Fruit fly (Drosophila melanogaster) whole organism, wandering third instar larva: Measurements from ENCODE around the gene nesd.

Source experiments
- Abd-B ChIP-seq: fragments of >200 bp; optimal IDR thresholded peaks from 2 replicates; lab custom pipeline; 2017; ENCODE audit warnings: missing biosample characterization, missing genetic modification characterization
- CG32264 ChIP-seq: fragments of 200-800 bp; sonication (Bioruptor generic); optimal IDR thresholded peaks from 2 replicates; lab custom pipeline; 2016; ENCODE audit warnings: missing biosample characterization, missing genetic modification characterization
- CG9705 ChIP-seq: fragments of 200-800 bp; sonication (Bioruptor generic); optimal IDR thresholded peaks from 2 replicates; lab custom pipeline; 2018; ENCODE audit warnings: missing biosample characterization, mild to moderate bottlenecking, missing genetic modification characterization
- CrebA ChIP-seq: fragments of 200-800 bp; sonication (Bioruptor generic); optimal IDR thresholded peaks from 2 replicates; lab custom pipeline; 2016; ENCODE audit warnings: missing biosample characterization, mild to moderate bottlenecking, missing genetic modification characterization, borderline replicate concordance
- HLH106 ChIP-seq: fragments of 200-800 bp; optimal IDR thresholded peaks from 3 replicates; lab custom pipeline; 2019; ENCODE audit warnings: missing biosample characterization, mild to moderate bottlenecking, missing genetic modification characterization, moderate library complexity
- Hr83 ChIP-seq: fragments of 200-300 bp; sonication (Bioruptor generic); optimal IDR thresholded peaks from 2 replicates; lab custom pipeline; 2016; ENCODE audit warnings: missing biosample characterization, mild to moderate bottlenecking, missing genetic modification characterization, moderate library complexity; ENCODE audit not compliant: poor library complexity, severe bottlenecking
- Mio ChIP-seq: sonication (Bioruptor generic); optimal IDR thresholded peaks from 2 replicates; lab custom pipeline; 2016; ENCODE audit warnings: missing biosample characterization, missing genetic modification characterization
- Myc ChIP-seq: fragments of >200 bp; optimal IDR thresholded peaks from 2 replicates; lab custom pipeline; 2017
- OdsH ChIP-seq: fragments of 200-800 bp; sonication (Bioruptor generic); optimal IDR thresholded peaks from 2 replicates; lab custom pipeline; 2016; ENCODE audit warnings: missing biosample characterization, mild to moderate bottlenecking, missing genetic modification characterization
- Rel ChIP-seq, 2 experiments: fragments of 200-800 bp; sonication (Bioruptor generic) in 1 of 2; optimal IDR thresholded peaks; 2 replicates in 1 of 2; 3 replicates in 1 of 2; lab custom pipeline; 2016 to 2019; ENCODE audit warnings: mild to moderate bottlenecking in 2 of 2, missing biosample characterization in 2 of 2, missing genetic modification characterization in 2 of 2, moderate library complexity in 1 of 2
- Sp1 ChIP-seq: fragments of 200-800 bp; sonication (Bioruptor generic); optimal IDR thresholded peaks from 3 replicates; lab custom pipeline; 2019; ENCODE audit warnings: missing biosample characterization, mild to moderate bottlenecking, missing genetic modification characterization, moderate library complexity
- br ChIP-seq: fragments of 200-800 bp; sonication (Bioruptor generic); optimal IDR thresholded peaks from 2 replicates; lab custom pipeline; 2016; ENCODE audit warnings: missing biosample characterization, missing genetic modification characterization
- dl ChIP-seq, 2 experiments: fragments of 175-275, 200-275 bp in 1 of 2; fragments of 200-275 bp in 1 of 2; sonication (Bioruptor generic); optimal IDR thresholded peaks; lab custom pipeline; 2018; ENCODE audit warnings: mild to moderate bottlenecking in 2 of 2, missing biosample characterization in 2 of 2, missing genetic modification characterization in 2 of 2, moderate library complexity in 2 of 2; ENCODE audit not compliant: partially characterized antibody in 2 of 2, insufficient read depth in 1 of 2
- dsf ChIP-seq: sonication (Bioruptor generic); optimal IDR thresholded peaks from 2 replicates; lab custom pipeline; 2016; ENCODE audit warnings: missing biosample characterization, missing genetic modification characterization, borderline replicate concordance
- foxo ChIP-seq, 2 experiments: fragments of 200-800 bp; sonication (Bioruptor generic); optimal IDR thresholded peaks; 2 replicates in 1 of 2; 3 replicates in 1 of 2; lab custom pipeline; 2016 to 2017; ENCODE audit warnings: missing biosample characterization in 2 of 2, missing genetic modification characterization in 2 of 2
- fru ChIP-seq: fragments of 200-800 bp; sonication (Bioruptor generic); optimal IDR thresholded peaks from 3 replicates; lab custom pipeline; 2016; ENCODE audit warnings: missing biosample characterization, mild to moderate bottlenecking, missing genetic modification characterization
- h ChIP-seq: fragments of 200-800 bp; sonication (Bioruptor generic); optimal IDR thresholded peaks from 3 replicates; lab custom pipeline; 2016; ENCODE audit warnings: missing biosample characterization, mild to moderate bottlenecking, missing genetic modification characterization
- jim ChIP-seq: fragments of 175-275, 200-325 bp; sonication (Bioruptor generic); optimal IDR thresholded peaks from 2 replicates; lab custom pipeline; 2016; ENCODE audit warnings: missing biosample characterization, mild to moderate bottlenecking, missing genetic modification characterization
- pan ChIP-seq: fragments of >200 bp; optimal IDR thresholded peaks from 2 replicates; lab custom pipeline; 2017
- psq ChIP-seq: fragments of 200-800 bp; sonication (Bioruptor generic); optimal IDR thresholded peaks from 3 replicates; lab custom pipeline; 2017; ENCODE audit warnings: missing biosample characterization, mild to moderate bottlenecking, missing genetic modification characterization, moderate library complexity
- rgr ChIP-seq: fragments of 200-800 bp; sonication (Bioruptor generic); optimal IDR thresholded peaks from 3 replicates; lab custom pipeline; 2016; ENCODE audit warnings: missing biosample characterization, mild to moderate bottlenecking, missing genetic modification characterization
- sage ChIP-seq: fragments of 200-800 bp; sonication (Bioruptor generic); optimal IDR thresholded peaks from 2 replicates; lab custom pipeline; 2016; ENCODE audit warnings: missing biosample characterization, mild to moderate bottlenecking, missing genetic modification characterization
- tai ChIP-seq: sonication (Bioruptor generic); optimal IDR thresholded peaks from 2 replicates; lab custom pipeline; 2016; ENCODE audit warnings: missing biosample characterization, missing genetic modification characterization
- usp ChIP-seq: fragments of >200 bp; optimal IDR thresholded peaks from 2 replicates; lab custom pipeline; 2017; ENCODE audit warnings: missing biosample characterization, missing genetic modification characterization
- woc ChIP-seq: sonication (Bioruptor generic); optimal IDR thresholded peaks from 2 replicates; lab custom pipeline; 2016; ENCODE audit warnings: missing biosample characterization, mild to moderate bottlenecking, missing genetic modification characterization

Gene nesd

DNA sequence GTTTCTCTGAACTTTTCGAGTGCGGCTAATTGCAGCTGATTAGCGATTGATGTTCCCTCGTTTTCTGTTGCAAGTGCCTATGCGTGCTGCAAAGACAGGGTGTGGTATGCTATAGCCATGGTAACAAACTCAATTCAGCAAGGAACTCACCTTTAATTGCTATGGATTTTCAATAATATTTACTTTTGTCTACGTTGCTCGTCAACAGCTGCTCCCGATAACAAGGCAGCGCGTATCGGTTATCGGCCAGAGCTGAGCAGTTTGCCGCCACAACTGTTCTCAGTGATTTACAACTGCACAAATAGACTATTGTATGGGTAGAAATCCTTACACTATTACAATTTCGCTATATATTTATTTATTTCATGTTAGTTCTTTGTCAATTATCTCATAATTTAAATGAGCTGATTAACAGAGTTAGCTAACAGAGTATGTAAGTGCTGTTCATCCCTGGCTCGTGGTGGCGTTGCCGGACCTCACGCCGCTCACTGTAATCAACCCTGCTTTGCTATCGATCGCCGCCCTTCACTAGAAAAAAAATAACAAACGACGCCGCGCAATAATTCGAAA is 18.5 kb upstream of the nesd start, which contains the start of the genes pr and neb (continued):
- TF ChIP-seq foxo (GFP tag; optimal IDR thresholded peaks at IDR 0.05; lab: Kevin White, UChicago) (peak in 1 of 2 experiments; percentile 68), rgr (GFP tag; lab: Kevin White, UChicago) (peak; percentile 54), dl (GFP tag; optimal IDR thresholded peaks at IDR 0.05; lab: Kevin White, UChicago; ENCODE audit: insufficient read depth in 1 of 2, partially characterized antibody in 2 of 2) (no peak), sage (GFP tag; lab: Kevin White, UChicago) (peak; percentile 58), tai (no peak), pan (lab: Kevin White, UChicago) (no peak), Abd-B (GFP tag; lab: Kevin White, UChicago) (no peak), CG32264 (peak; percentile 30), dsf (GFP tag; lab: Kevin White, UChicago) (no peak), CG9705 (GFP tag; lab: Kevin White, UChicago) (no peak), usp (no peak), Sp1 (GFP tag; lab: Kevin White, UChicago) (peak; percentile 71)

dm6 chr2L:20077423-20078401 is 16.1 kb upstream of the nesd start:
- TF ChIP-seq HLH106 (tag; lab: Kevin White, UChicago), result no peak
- peak; percentile 28 for TF ChIP-seq h (GFP tag; lab: Kevin White, UChicago)
- TF ChIP-seq Rel (GFP tag; optimal IDR thresholded peaks at IDR 0.05; lab: Kevin White, UChicago), result peak; percentile 9
- TF ChIP-seq Rel (tag; optimal IDR thresholded peaks at IDR 0.05; lab: Kevin White, UChicago), result peak; percentile 70
- TF ChIP-seq Sp1 (GFP tag; lab: Kevin White, UChicago), result no peak
- peak; percentile 44 for TF ChIP-seq sage (GFP tag; lab: Kevin White, UChicago)
- peak; percentile 57 for TF ChIP-seq CrebA (GFP tag; lab: Kevin White, UChicago)
- TF ChIP-seq psq (GFP tag; lab: Kevin White, UChicago), result no peak
- TF ChIP-seq CG32264, result no peak
- TF ChIP-seq pan (lab: Kevin White, UChicago), result no peak
- no peak for TF ChIP-seq woc

DNA sequence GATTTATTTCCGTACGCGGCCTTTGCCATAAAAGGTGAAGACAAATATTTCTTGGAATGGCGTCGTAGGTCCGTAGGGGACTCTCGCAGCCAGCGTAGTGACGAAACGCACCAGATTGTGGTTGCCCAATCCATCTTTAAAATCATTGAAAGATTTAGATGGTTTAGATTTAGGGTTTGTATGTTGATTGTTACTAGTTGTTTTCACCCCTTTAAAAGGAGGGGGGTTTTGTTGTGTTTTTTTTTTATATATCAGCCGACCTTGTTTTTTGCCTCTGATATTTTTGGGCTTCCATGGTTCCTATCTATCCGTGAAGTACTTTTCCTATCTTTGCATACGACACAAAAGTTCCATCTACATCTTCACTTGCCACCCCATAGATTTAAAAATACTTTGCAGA is 14.9 kb upstream of the nesd start:
- TF ChIP-seq pan (lab: Kevin White, UChicago) (no peak), br (GFP tag; lab: Kevin White, UChicago) (peak; percentile 25), h (GFP tag; lab: Kevin White, UChicago) (no peak), rgr (GFP tag; lab: Kevin White, UChicago) (peak; percentile 17), Rel (GFP tag; optimal IDR thresholded peaks at IDR 0.05; lab: Kevin White, UChicago) (no peak), Rel (tag; optimal IDR thresholded peaks at IDR 0.05; lab: Kevin White, UChicago) (peak; percentile 24), OdsH (GFP tag; lab: Kevin White, UChicago) (peak; percentile 14), foxo (GFP tag; optimal IDR thresholded peaks at IDR 0.05; lab: Kevin White, UChicago) (peak in 1 of 2 experiments; percentile 38), jim (GFP tag; lab: Kevin White, UChicago) (no peak), fru (GFP tag; lab: Kevin White, UChicago) (peak; percentile 35)

dm6 chr2L:20080772-20081171 is 13.0 kb upstream of the nesd start:
- no peak for TF ChIP-seq Myc (lab: Kevin White, UChicago)
- TF ChIP-seq Hr83 (GFP tag; lab: Kevin White, UChicago), result peak; percentile 8

DNA sequence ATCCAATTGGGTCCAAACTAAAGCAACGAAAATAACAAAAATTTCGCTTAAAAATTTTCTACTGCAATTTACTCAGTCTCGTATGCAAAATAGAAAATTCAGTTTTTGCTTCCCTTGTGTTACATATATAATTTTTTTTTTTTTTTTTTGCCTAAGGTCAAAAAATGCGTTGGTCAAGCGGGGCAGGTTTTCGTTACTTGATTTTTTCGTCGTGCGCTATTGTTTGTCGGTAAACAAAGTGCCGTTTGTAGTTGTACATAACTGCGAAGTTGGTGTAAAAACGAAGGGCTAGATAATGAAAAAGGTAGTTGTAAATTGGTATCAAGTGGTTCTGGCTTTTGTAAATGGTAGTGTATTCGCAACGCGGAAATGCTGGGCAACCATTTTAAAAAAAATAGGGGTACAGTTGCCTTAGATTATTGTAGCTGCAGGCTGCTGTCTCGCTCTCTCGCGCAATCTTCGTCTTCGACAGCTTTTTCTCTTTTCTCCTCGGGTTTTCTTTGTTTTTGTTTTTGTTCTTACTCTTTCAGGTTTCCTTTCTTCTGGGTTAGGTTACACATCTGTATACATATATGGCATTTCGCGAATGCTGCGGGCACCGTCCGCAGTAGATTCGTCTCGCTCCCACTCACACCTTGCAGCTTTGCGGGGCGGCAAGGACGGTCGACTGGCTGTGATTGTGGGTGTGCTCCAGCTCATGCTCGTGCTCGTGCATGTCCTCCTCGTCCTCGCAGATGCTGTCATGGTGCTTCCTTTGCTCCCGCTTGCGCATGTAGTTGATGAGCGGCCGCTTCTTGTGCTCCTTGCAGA is 11.4 kb upstream of the nesd start:
- peak; percentile 1 for TF ChIP-seq psq (GFP tag; lab: Kevin White, UChicago)
- no peak for TF ChIP-seq Mio (GFP tag; lab: Kevin White, UChicago)
